Worm (Caenorhabditis elegans) whole organism, early embryonic: ENCODE data around the gene zipt-7.1.

Experiments used
- B0310.2 ChIP-seq: sonication (generic microtip); optimal IDR thresholded peaks from 2 replicates; lab custom pipeline; 2016; ENCODE audit warnings: mild to moderate bottlenecking, missing genetic modification characterization, missing compliant biosample characterization
- ama-1 ChIP-seq: fragments of 150-350 bp; optimal IDR thresholded peaks from 2 replicates; lab custom pipeline; 2014
- ceh-13 ChIP-seq: fragments of 200-800 bp; sonication (Bioruptor generic); optimal IDR thresholded peaks from 2 replicates; lab custom pipeline; 2018; ENCODE audit warnings: mild to moderate bottlenecking, missing genetic modification characterization, missing compliant biosample characterization
- hnd-1 ChIP-seq: sonication (generic microtip); optimal IDR thresholded peaks from 2 replicates; lab custom pipeline; 2016; ENCODE audit warnings: missing genetic modification characterization, missing compliant biosample characterization
- tbx-11 ChIP-seq: fragments of 200-800 bp; sonication (Bioruptor generic); IDR thresholded peaks from 2 replicates; pipeline ENCODE4 v1.3.6; 2022; ENCODE audit warnings: missing genetic modification characterization, missing compliant biosample characterization
- tbx-37 ChIP-seq: fragments of 200-800 bp; sonication (Bioruptor generic); conservative IDR thresholded peaks from 2 replicates; pipeline ENCODE4 v1.3.6; 2022; ENCODE audit warnings: missing genetic modification reagents, missing genetic modification characterization, missing compliant biosample characterization
- tra-4 ChIP-seq: sonication (generic microtip); optimal IDR thresholded peaks from 2 replicates; lab custom pipeline; 2017; ENCODE audit warnings: missing genetic modification characterization, missing compliant biosample characterization

- TF ChIP-seq tbx-11 (GFP tag; lab: Robert Waterston, UW) (no peak), B0310.2 (tag; lab: Kevin White, UChicago) (no peak), ama-1 (lab: Kevin White, UChicago) (no peak), hnd-1 (tag; lab: Kevin White, UChicago) (no peak), tbx-37 (GFP tag; lab: Robert Waterston, UW) (no peak), ceh-13 (GFP tag; lab: Kevin White, UChicago) (no peak), tra-4 (tag; lab: Kevin White, UChicago) (no peak)
Measured at ce11 chrIV:17265716-17266115, 22.2 kb downstream of the zipt-7.1 start.
